Worm (Caenorhabditis elegans) whole organism, L2 larva: ENCODE results near the gene D1086.12.

Source experiments
- C34F6.9 ChIP-seq: fragments of 150-350 bp; optimal IDR thresholded peaks from 2 replicates; lab custom pipeline; 2014; ENCODE audit warnings: missing biosample characterization, missing genetic modification characterization
- F13H6.1 ChIP-seq: sonication (generic microtip); optimal IDR thresholded peaks from 2 replicates; lab custom pipeline; 2016; ENCODE audit warnings: missing genetic modification characterization, missing compliant biosample characterization
- R02D3.7 ChIP-seq: fragments of 150-350 bp; optimal IDR thresholded peaks from 2 replicates; lab custom pipeline; 2014; ENCODE audit warnings: missing biosample characterization, missing genetic modification characterization
- Y55F3AM.14 ChIP-seq: fragments of 200-800 bp; sonication (Bioruptor generic); optimal IDR thresholded peaks from 2 replicates; lab custom pipeline; 2018; ENCODE audit warnings: mild to moderate bottlenecking, missing genetic modification characterization, missing compliant biosample characterization
- ZK546.5 ChIP-seq: sonication (generic microtip); optimal IDR thresholded peaks from 2 replicates; lab custom pipeline; 2017; ENCODE audit warnings: missing biosample characterization, missing genetic modification characterization
- alr-1 ChIP-seq: fragments of 150-350 bp; optimal IDR thresholded peaks from 2 replicates; lab custom pipeline; 2014; ENCODE audit warnings: missing biosample characterization, missing genetic modification characterization
- aly-2 ChIP-seq: fragments of 150-350 bp; optimal IDR thresholded peaks from 2 replicates; lab custom pipeline; 2014; ENCODE audit warnings: missing biosample characterization, missing genetic modification characterization
- ama-1 ChIP-seq: fragments of 150-350 bp; optimal IDR thresholded peaks from 2 replicates; lab custom pipeline; 2018; ENCODE audit warnings: inconsistent platforms
- blmp-1 ChIP-seq: sonication (generic microtip); optimal IDR thresholded peaks from 2 replicates; lab custom pipeline; 2017; ENCODE audit warnings: missing genetic modification characterization, mild to moderate bottlenecking, missing compliant biosample characterization, antibody characterized with exemption, moderate library complexity; ENCODE audit not compliant: insufficient read depth
- ceh-16 ChIP-seq: fragments of 150-350 bp; optimal IDR thresholded peaks from 2 replicates; lab custom pipeline; 2014; ENCODE audit warnings: missing biosample characterization, missing genetic modification characterization
- ceh-82 ChIP-seq: fragments of 150-350 bp; optimal IDR thresholded peaks from 2 replicates; lab custom pipeline; 2014; ENCODE audit warnings: missing biosample characterization, missing genetic modification characterization
- crh-2 ChIP-seq: sonication (generic microtip); optimal IDR thresholded peaks from 2 replicates; lab custom pipeline; 2017; ENCODE audit warnings: missing biosample characterization, missing genetic modification characterization
- dmd-4 ChIP-seq: sonication (generic microtip); optimal IDR thresholded peaks from 2 replicates; lab custom pipeline; 2017; ENCODE audit warnings: missing biosample characterization, missing genetic modification characterization
- egl-27 ChIP-seq: sonication (generic microtip); optimal IDR thresholded peaks from 3 replicates; lab custom pipeline; 2017; ENCODE audit warnings: missing biosample characterization, missing genetic modification reagents, missing genetic modification characterization
- elt-1 ChIP-seq: fragments of 150-350 bp; optimal IDR thresholded peaks from 2 replicates; lab custom pipeline; 2014; ENCODE audit warnings: missing biosample characterization, missing genetic modification characterization
- elt-3 ChIP-seq: sonication (generic microtip); optimal IDR thresholded peaks from 2 replicates; lab custom pipeline; 2017; ENCODE audit warnings: missing biosample characterization, missing genetic modification characterization
- fos-1 ChIP-seq: fragments of 150-350 bp; optimal IDR thresholded peaks from 2 replicates; lab custom pipeline; 2014; ENCODE audit warnings: missing biosample characterization, missing genetic modification characterization
- gmeb-1 ChIP-seq: fragments of 150-350 bp; optimal IDR thresholded peaks from 2 replicates; lab custom pipeline; 2014; ENCODE audit warnings: missing biosample characterization, missing genetic modification characterization
- lin-11 ChIP-seq: fragments of 150-350 bp; sonication (generic microtip); optimal IDR thresholded peaks from 2 replicates; lab custom pipeline; 2014; ENCODE audit warnings: missing biosample characterization, missing genetic modification characterization, inconsistent platforms, mixed read lengths
- lsy-2 ChIP-seq, 2 experiments: fragments of 150-350 bp in 1 of 2; sonication (generic microtip) in 1 of 2; optimal IDR thresholded peaks; 2 replicates each; lab custom pipeline; 2014 to 2017; ENCODE audit warnings: missing biosample characterization in 2 of 2, missing genetic modification characterization in 2 of 2
- mab-5 ChIP-seq: fragments of 150-350 bp; optimal IDR thresholded peaks from 2 replicates; lab custom pipeline; 2014; ENCODE audit warnings: missing biosample characterization, missing genetic modification characterization
- mbf-1 ChIP-seq: sonication (generic microtip); optimal IDR thresholded peaks from 2 replicates; lab custom pipeline; 2017; ENCODE audit warnings: missing biosample characterization, missing genetic modification characterization
- mdl-1 ChIP-seq, 2 experiments: fragments of 150-350 bp in 1 of 2; sonication (generic microtip) in 1 of 2; optimal IDR thresholded peaks; 2 replicates each; lab custom pipeline; 2017; ENCODE audit warnings: missing biosample characterization in 2 of 2, missing genetic modification characterization in 2 of 2
- nhr-11 ChIP-seq: fragments of 150-350 bp; optimal IDR thresholded peaks from 2 replicates; lab custom pipeline; 2014; ENCODE audit warnings: missing biosample characterization, missing genetic modification characterization
- nhr-12 ChIP-seq: fragments of 150-350 bp; optimal IDR thresholded peaks from 2 replicates; lab custom pipeline; 2014; ENCODE audit warnings: missing biosample characterization, missing genetic modification characterization
- nhr-129 ChIP-seq: fragments of 150-350 bp; optimal IDR thresholded peaks from 2 replicates; lab custom pipeline; 2014; ENCODE audit warnings: missing biosample characterization, missing genetic modification characterization
- nhr-21 ChIP-seq: fragments of 150-350 bp; optimal IDR thresholded peaks from 2 replicates; lab custom pipeline; 2014; ENCODE audit warnings: missing biosample characterization, missing genetic modification characterization
- nhr-23 ChIP-seq: fragments of 150-350 bp; optimal IDR thresholded peaks from 2 replicates; lab custom pipeline; 2014; ENCODE audit warnings: missing biosample characterization, missing genetic modification reagents, missing genetic modification characterization
- nhr-237 ChIP-seq: fragments of 150-350 bp; optimal IDR thresholded peaks from 2 replicates; lab custom pipeline; 2014; ENCODE audit warnings: missing biosample characterization, missing genetic modification characterization
- nhr-25 ChIP-seq: fragments of 150-350 bp; sonication (generic microtip); optimal IDR thresholded peaks from 3 replicates; lab custom pipeline; 2014; ENCODE audit warnings: missing biosample characterization, missing genetic modification characterization
- nhr-6 ChIP-seq: fragments of 150-350 bp; optimal IDR thresholded peaks from 2 replicates; lab custom pipeline; 2014; ENCODE audit warnings: missing biosample characterization, missing genetic modification characterization
- nhr-77 ChIP-seq: fragments of 150-350 bp; optimal IDR thresholded peaks from 2 replicates; lab custom pipeline; 2014; ENCODE audit warnings: missing biosample characterization, missing genetic modification characterization
- sem-4 ChIP-seq: fragments of 150-350 bp; optimal IDR thresholded peaks from 2 replicates; lab custom pipeline; 2014; ENCODE audit warnings: missing biosample characterization, missing genetic modification reagents, missing genetic modification characterization
- skn-1 ChIP-seq: sonication (generic microtip); optimal IDR thresholded peaks from 2 replicates; lab custom pipeline; 2017; ENCODE audit warnings: missing biosample characterization, missing genetic modification characterization
- sma-3 ChIP-seq: sonication (generic microtip); optimal IDR thresholded peaks from 2 replicates; lab custom pipeline; 2016; ENCODE audit warnings: missing genetic modification reagents, missing genetic modification characterization, missing compliant biosample characterization
- sma-9 ChIP-seq, 2 experiments: fragments of 150-350 bp in 1 of 2; sonication (generic microtip) in 1 of 2; optimal IDR thresholded peaks; 2 replicates each; lab custom pipeline; 2014 to 2016; ENCODE audit warnings: missing genetic modification characterization in 2 of 2, mild to moderate bottlenecking in 1 of 2, missing biosample characterization in 1 of 2, missing compliant biosample characterization in 1 of 2, missing genetic modification reagents in 1 of 2, moderate library complexity in 1 of 2
- snpc-4 ChIP-seq: fragments of 150-350 bp; optimal IDR thresholded peaks from 2 replicates; lab custom pipeline; 2014; ENCODE audit warnings: missing biosample characterization, missing genetic modification characterization
- unc-39 ChIP-seq: fragments of 150-350 bp; optimal IDR thresholded peaks from 2 replicates; lab custom pipeline; 2014; ENCODE audit warnings: missing biosample characterization, missing genetic modification characterization
- unc-55 ChIP-seq: fragments of 150-350 bp; sonication (generic microtip); optimal IDR thresholded peaks from 3 replicates; lab custom pipeline; 2014; ENCODE audit warnings: missing biosample characterization, missing genetic modification reagents, missing genetic modification characterization
- unc-62 ChIP-seq: fragments of 150-350 bp; optimal IDR thresholded peaks from 2 replicates; lab custom pipeline; 2014; ENCODE audit warnings: missing biosample characterization, missing genetic modification reagents, missing genetic modification characterization
- zag-1 ChIP-seq: fragments of 150-350 bp; optimal IDR thresholded peaks from 2 replicates; lab custom pipeline; 2014; ENCODE audit warnings: missing biosample characterization, missing genetic modification characterization
- ztf-1 ChIP-seq: fragments of 200-800 bp; sonication (Bioruptor generic); conservative IDR thresholded peaks from 2 replicates; pipeline ENCODE4 v1.3.6; 2022; ENCODE audit warnings: missing genetic modification characterization, missing compliant biosample characterization
- ztf-11 ChIP-seq: sonication (generic microtip); optimal IDR thresholded peaks from 2 replicates; lab custom pipeline; 2017; ENCODE audit warnings: missing biosample characterization, missing genetic modification characterization

D1086.12 gene

DNA sequence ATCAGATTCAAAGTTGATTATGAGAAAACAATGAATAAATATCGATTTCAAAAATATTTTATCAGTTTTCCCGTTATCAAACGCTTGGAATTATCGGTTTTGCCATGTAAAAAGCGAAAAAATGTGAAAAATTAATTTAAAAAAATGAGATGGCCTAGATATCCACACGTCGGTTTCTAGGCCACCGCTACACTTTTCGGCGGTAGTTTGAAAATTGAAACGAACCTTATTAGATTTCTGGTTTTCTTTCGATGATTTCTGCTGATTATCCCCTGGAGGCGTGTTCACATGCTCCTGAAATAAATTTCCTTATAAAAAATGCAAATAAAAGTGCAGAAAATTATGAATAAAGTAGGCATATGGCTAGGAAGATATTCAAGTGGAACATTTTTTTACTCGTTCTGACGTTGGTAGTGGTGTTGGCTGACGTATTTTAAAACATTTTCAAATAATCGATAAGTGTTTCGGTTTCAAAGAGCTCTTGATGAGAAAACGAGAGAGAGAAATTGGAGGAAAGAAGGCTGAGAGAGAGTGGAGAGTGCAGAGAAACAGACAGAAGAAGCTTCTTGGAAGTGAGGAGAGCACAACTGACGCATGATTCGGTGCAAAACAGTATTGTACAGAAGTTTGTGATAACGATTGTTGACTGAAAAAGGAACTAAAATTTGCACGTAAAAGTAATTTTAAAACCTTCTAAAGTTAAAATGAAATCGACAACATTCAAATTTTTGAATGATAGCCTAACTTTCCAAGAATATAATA is 32.2 kb downstream of the D1086.12 start:
- TF ChIP-seq ztf-1 (GFP tag; lab: Robert Waterston, UW) (no peak), nhr-129 (tag; lab: Kevin White, UChicago) (peak; percentile 8), dmd-4 (tag; lab: Kevin White, UChicago) (no peak), egl-27 (tag; lab: Kevin White, UChicago) (no peak), lsy-2 (tag; optimal IDR thresholded peaks at IDR 0.05; lab: Kevin White, UChicago) (peak in 1 of 2 experiments; percentile 16), unc-39 (tag; lab: Kevin White, UChicago) (no peak), sma-9 (GFP tag; optimal IDR thresholded peaks at IDR 0.05; lab: Kevin White, UChicago) (peak; percentile 8), sma-9 (tag; optimal IDR thresholded peaks at IDR 0.05; lab: Kevin White, UChicago) (no peak), nhr-12 (tag; lab: Kevin White, UChicago) (no peak), nhr-25 (tag; lab: Kevin White, UChicago) (peak; percentile 17), mbf-1 (tag; lab: Kevin White, UChicago) (no peak), unc-62 (no peak), nhr-6 (tag; lab: Kevin White, UChicago) (no peak)

DNA sequence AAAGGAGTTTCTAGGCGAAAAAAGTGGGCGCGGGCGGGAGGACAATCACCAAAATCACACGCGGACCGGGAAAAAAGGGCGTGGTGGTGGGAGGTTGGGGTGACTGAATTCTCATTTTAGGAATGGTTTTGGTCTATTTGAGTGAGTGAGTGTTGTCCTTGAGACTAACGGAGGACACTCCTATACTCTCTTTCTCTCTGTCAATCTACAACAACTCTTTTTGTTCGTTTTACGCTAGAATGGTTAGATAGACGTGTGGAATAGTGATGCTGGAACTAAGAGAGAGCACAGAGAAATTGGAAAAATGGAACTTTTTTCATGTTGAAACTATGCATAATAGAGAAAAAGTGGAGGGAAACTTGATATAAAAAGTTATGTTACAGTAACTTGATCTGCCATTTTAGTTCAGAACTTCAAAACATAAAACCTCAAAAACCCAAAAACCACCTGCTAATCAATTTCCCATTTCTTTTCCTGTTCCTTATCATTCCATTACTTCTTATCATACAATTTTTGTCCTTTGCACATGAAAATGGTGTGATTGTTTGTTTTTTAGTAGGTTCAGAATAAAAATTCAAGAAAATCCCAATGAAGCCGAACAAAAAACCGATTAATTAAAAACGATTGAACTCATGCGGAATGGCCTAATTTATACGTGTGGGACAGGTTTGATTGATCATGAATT is 33.9 kb downstream of the D1086.12 start:
- TF ChIP-seq blmp-1 (tag; lab: Kevin White, UChicago) (no peak), alr-1 (no peak), nhr-237 (tag; lab: Kevin White, UChicago) (no peak), R02D3.7 (no peak), nhr-6 (tag; lab: Kevin White, UChicago) (no peak), F13H6.1 (tag; lab: Kevin White, UChicago) (no peak), nhr-77 (tag; lab: Kevin White, UChicago) (no peak), elt-3 (tag; lab: Kevin White, UChicago) (no peak), C34F6.9 (tag; lab: Kevin White, UChicago) (no peak), nhr-25 (tag; lab: Kevin White, UChicago) (peak; percentile 29), egl-27 (tag; lab: Kevin White, UChicago) (no peak), ztf-11 (tag; lab: Kevin White, UChicago) (no peak), ceh-16 (tag; lab: Kevin White, UChicago) (no peak), zag-1 (tag; lab: Kevin White, UChicago) (no peak), ztf-1 (GFP tag; lab: Robert Waterston, UW) (no peak), fos-1 (tag; lab: Kevin White, UChicago) (peak; percentile 75)

DNA sequence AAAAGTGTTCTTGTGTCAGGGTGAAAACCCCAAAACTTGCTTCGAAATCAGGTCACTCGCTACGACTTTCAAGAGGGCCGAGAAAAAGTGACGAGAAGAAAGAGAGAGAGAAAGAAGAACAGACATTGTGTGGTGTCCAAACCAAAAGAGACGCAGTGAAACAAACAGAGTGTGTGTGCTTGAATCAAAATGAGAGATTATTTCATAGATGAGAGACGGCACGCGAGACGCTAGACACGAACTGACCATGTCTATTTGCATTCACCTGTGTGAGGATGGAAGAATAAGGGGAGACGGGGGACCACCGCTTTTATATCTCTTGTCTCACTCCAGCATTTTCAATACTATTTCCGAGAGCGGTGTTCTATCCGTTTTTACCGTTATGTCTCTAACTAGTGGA is 35.2 kb downstream of the D1086.12 start:
- TF ChIP-seq nhr-129 (tag; lab: Kevin White, UChicago) (peak; percentile 92), lin-11 (tag; lab: Kevin White, UChicago) (no peak), gmeb-1 (tag; lab: Kevin White, UChicago) (peak; percentile 42), mbf-1 (tag; lab: Kevin White, UChicago) (no peak), F13H6.1 (tag; lab: Kevin White, UChicago) (peak; percentile 86), Y55F3AM.14 (no peak), dmd-4 (tag; lab: Kevin White, UChicago) (no peak), nhr-11 (tag; lab: Kevin White, UChicago) (no peak), blmp-1 (tag; lab: Kevin White, UChicago) (peak; percentile 50), mdl-1 (tag; optimal IDR thresholded peaks at IDR 0.05; lab: Kevin White, UChicago) (peak; percentile 28 to 70), sem-4 (tag; lab: Kevin White, UChicago) (peak; percentile 14), aly-2 (tag; lab: Kevin White, UChicago) (no peak), ZK546.5 (no peak), skn-1 (tag; lab: Kevin White, UChicago) (no peak), lsy-2 (tag; optimal IDR thresholded peaks at IDR 0.05; lab: Kevin White, UChicago) (peak; percentile 6 to 62), nhr-23 (no peak), alr-1 (no peak), unc-62 (no peak), nhr-21 (tag; lab: Kevin White, UChicago) (peak; percentile 63), zag-1 (tag; lab: Kevin White, UChicago) (peak; percentile 31), sma-3 (GFP tag; lab: Kevin White, UChicago) (peak; percentile 84), ceh-82 (tag; lab: Kevin White, UChicago) (peak; percentile 37), ztf-1 (GFP tag; lab: Robert Waterston, UW) (no peak), unc-39 (tag; lab: Kevin White, UChicago) (no peak), elt-1 (tag; lab: Kevin White, UChicago) (no peak), crh-2 (tag; lab: Kevin White, UChicago) (peak; percentile 60), nhr-237 (tag; lab: Kevin White, UChicago) (no peak), elt-3 (tag; lab: Kevin White, UChicago) (no peak), mab-5 (tag; lab: Kevin White, UChicago) (no peak), fos-1 (tag; lab: Kevin White, UChicago) (peak; percentile 87), unc-55 (GFP tag; lab: Kevin White, UChicago) (peak; percentile 69), sma-9 (GFP tag; optimal IDR thresholded peaks at IDR 0.05; lab: Kevin White, UChicago) (peak; percentile 78), sma-9 (tag; optimal IDR thresholded peaks at IDR 0.05; lab: Kevin White, UChicago) (no peak), ama-1 (lab: Kevin White, UChicago) (no peak), nhr-25 (tag; lab: Kevin White, UChicago) (peak; percentile 75), nhr-77 (tag; lab: Kevin White, UChicago) (no peak), snpc-4 (tag; lab: Kevin White, UChicago) (peak; percentile 12)
